Worm (Caenorhabditis elegans) whole organism, L2 larva: Measurements from ENCODE around the gene fax-1.

Source experiments
- aly-2 ChIP-seq: fragments of 150-350 bp; optimal IDR thresholded peaks from 2 replicates; lab custom pipeline; 2014; ENCODE audit warnings: missing biosample characterization, missing genetic modification characterization
- blmp-1 ChIP-seq: sonication (generic microtip); optimal IDR thresholded peaks from 2 replicates; lab custom pipeline; 2017; ENCODE audit warnings: missing genetic modification characterization, mild to moderate bottlenecking, missing compliant biosample characterization, antibody characterized with exemption, moderate library complexity; ENCODE audit not compliant: insufficient read depth
- nhr-25 ChIP-seq: fragments of 150-350 bp; sonication (generic microtip); optimal IDR thresholded peaks from 3 replicates; lab custom pipeline; 2014; ENCODE audit warnings: missing biosample characterization, missing genetic modification characterization

ce11 chrX:3243614-3244013, 44.5 kb upstream of the fax-1 start, which contains the start of gene irg-7:
- no peak for TF ChIP-seq nhr-25 (tag; lab: Kevin White, UChicago)
- TF ChIP-seq aly-2 (tag; lab: Kevin White, UChicago): no peak
- TF ChIP-seq blmp-1 (tag; lab: Kevin White, UChicago): no peak
